Worm (Caenorhabditis elegans) whole organism, midembryonic: ENCODE results near the gene pigq-1.

Experiments used
- cog-1 ChIP-seq: sonication (generic microtip); optimal IDR thresholded peaks from 2 replicates; lab custom pipeline; 2016; ENCODE audit warnings: missing genetic modification characterization, missing compliant biosample characterization
- flt-1 ChIP-seq: fragments of 200-800 bp; sonication (Bioruptor generic); IDR thresholded peaks from 2 replicates; pipeline ENCODE4 v1.3.6; 2022; ENCODE audit warnings: missing genetic modification characterization, missing compliant biosample characterization
- klf-2 ChIP-seq: fragments of 200-800 bp; sonication (Bioruptor generic); conservative IDR thresholded peaks from 2 replicates; pipeline ENCODE4 v1.3.6; 2022; ENCODE audit warnings: missing genetic modification reagents, missing genetic modification characterization, missing compliant biosample characterization
- med-1 ChIP-seq: sonication (generic microtip); optimal IDR thresholded peaks from 2 replicates; lab custom pipeline; 2017; ENCODE audit warnings: missing genetic modification characterization, mild to moderate bottlenecking, missing compliant biosample characterization, antibody characterized with exemption, missing genetic modification reagents; ENCODE audit not compliant: insufficient read depth
- ref-1 ChIP-seq: fragments of 200-800 bp; sonication (Bioruptor generic); conservative IDR thresholded peaks from 2 replicates; pipeline ENCODE4 v1.3.6; 2022; ENCODE audit warnings: missing genetic modification reagents, missing genetic modification characterization, missing compliant biosample characterization
- tab-1 ChIP-seq: fragments of 200-800 bp; sonication (Bioruptor generic); IDR thresholded peaks from 2 replicates; pipeline ENCODE4 v1.3.6; 2022; ENCODE audit warnings: missing genetic modification characterization, missing compliant biosample characterization
- ztf-23 ChIP-seq: fragments of 200-800 bp; sonication (Bioruptor generic); IDR thresholded peaks from 2 replicates; pipeline ENCODE4 v1.3.6; 2022; ENCODE audit warnings: missing genetic modification reagents, missing genetic modification characterization, missing compliant biosample characterization
- ztf-29 ChIP-seq: fragments of 200-800 bp; sonication (Bioruptor generic); IDR thresholded peaks from 2 replicates; pipeline ENCODE4 v1.3.6; 2022; ENCODE audit warnings: missing genetic modification reagents, missing genetic modification characterization, missing compliant biosample characterization

- TF ChIP-seq ztf-29 (GFP tag; lab: Robert Waterston, UW) (no peak), ztf-23 (no peak), klf-2 (GFP tag; lab: Robert Waterston, UW) (no peak), cog-1 (tag; lab: Kevin White, UChicago) (no peak), ref-1 (no peak), med-1 (GFP tag; lab: Kevin White, UChicago) (no peak), flt-1 (no peak), tab-1 (no peak)
Observed at ce11 chrIV:11183991-11184390, 36.9 kb upstream of the pigq-1 start, which contains the start of gene nuaf-3.
